Worm (Caenorhabditis elegans): ENCODE data around the gene ephx-1.

ephx-1 gene

DNA sequence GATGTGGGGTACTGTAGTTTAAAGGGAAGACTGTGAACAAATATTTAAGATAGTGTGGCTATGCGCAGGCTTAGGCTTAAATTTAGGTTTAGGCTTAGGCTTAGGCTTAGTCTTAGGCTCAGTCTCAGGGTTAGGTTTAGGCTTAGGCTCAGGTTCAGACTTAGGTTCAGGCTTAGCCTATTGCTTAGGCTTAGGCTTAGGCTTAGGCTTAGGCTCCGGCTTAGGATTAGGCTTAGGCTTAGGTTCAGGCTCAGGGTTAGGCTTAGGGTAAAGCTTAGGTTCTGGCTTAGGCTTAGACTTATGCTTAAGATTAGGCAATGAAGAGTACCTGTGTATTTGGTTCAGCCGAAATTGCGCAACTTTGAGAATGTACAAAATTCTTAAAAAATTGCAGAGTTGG is 20.5 kb upstream of the ephx-1 start:
- no peak for TF ChIP-seq ceh-24 (tag; optimal IDR thresholded peaks at IDR 0.05)
- peak; percentile 51 for TF ChIP-seq dve-1 (tag; optimal IDR thresholded peaks at IDR 0.05)

DNA sequence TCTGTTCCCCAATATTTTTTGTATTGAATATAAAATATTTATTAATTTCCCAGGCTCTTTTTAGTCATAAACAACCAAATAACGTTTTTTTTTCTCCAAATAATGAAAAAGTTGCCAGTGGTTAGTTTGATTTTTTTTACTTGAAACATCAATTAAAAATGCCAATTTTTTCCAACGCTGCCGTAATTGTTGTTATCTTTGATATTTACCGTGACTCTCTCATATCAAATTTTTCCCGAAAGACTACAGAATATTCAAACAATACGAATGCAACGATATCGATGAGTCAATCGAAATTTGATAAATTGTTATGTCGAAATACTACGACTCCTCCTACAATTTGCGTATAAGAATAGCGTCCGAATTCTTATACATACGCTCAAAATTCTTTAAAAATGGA is 17.8 kb upstream of the ephx-1 start, which contains the start of gene K10G6.5:
K10G6.5 (plus strand) TSS at position 345 of the 400 bp plus-strand sequence.
- no peak for TF ChIP-seq ahr-1 (tag; optimal IDR thresholded peaks at IDR 0.05)
- TF ChIP-seq lim-6 (tag; optimal IDR thresholded peaks at IDR 0.05): no peak
- TF ChIP-seq K02D7.2 (tag; optimal IDR thresholded peaks at IDR 0.05): no peak
- TF ChIP-seq tbx-2 (tag; optimal IDR thresholded peaks at IDR 0.05): no peak
- TF ChIP-seq K09A11.1 (tag; optimal IDR thresholded peaks at IDR 0.05; ENCODE audit: insufficient read depth): no peak

DNA sequence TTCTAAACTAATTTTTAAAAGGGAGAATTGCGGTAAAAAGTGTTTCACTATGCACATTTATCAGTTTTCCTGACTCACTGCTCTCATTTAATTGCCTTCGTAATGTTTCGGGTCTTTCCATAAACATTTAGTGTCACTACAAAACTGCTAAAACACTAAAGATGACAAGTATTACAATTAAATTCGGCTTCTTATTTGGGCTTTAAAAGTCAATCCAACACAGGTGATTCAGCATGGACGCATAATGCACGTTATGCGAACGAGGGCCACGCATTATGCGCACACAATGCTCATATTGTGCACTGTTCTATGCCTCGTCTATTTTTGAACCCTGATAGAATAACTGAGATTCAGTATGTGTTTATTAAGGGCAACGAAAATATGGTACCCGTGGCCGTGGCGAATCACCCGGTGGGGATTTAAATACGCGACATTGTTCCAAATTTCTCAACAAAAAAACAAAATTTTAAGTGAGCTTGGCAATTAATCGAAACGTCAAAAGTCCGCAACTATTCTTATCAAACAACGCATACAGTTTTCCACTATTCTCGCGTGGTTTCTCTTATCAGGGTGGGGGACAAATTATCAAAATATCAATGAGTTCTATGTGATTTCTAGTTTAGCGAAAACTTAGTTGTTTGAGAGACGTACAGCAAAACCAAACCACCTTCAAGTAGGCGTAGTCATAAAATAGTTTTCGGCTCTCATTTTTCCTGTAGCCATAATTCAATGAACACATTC is 14.9 kb upstream of the ephx-1 start, which contains the start of gene Y14H12A.2:
Y14H12A.2 (minus strand) TSS at position 51 of the 741 bp plus-strand sequence.
- TF ChIP-seq elt-2 (tag; optimal IDR thresholded peaks at IDR 0.05): peak; percentile 63
- no peak for TF ChIP-seq T23F11.4 (GFP tag; optimal IDR thresholded peaks at IDR 0.05)

DNA sequence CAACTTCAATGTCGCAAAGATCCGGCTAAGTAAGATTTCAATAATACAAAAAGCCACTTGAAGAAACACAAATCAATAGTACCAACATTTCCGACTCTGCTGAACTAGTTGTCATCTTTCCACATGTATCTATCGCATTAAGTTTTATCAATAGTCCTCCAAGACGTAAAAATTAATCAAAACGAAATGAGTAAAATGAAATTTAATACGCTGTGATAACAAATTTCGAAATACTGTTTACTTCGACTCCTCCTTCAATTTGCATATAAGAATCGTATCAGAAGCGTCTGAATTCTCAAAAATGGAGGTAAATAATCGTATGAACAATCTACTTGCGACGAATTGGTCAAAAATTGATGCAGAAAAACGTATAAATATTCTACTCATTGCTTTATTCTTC is 14.0 kb upstream of the ephx-1 start:
- no peak for TF ChIP-seq pros-1 (tag; optimal IDR thresholded peaks at IDR 0.05)
- no peak for TF ChIP-seq elt-4 (tag; optimal IDR thresholded peaks at IDR 0.05)
- TF ChIP-seq dmd-4 (tag; optimal IDR thresholded peaks at IDR 0.05; ENCODE audit: borderline replicate concordance): no peak
- no peak for TF ChIP-seq gmeb-2 (tag; optimal IDR thresholded peaks at IDR 0.05)
- TF ChIP-seq F13H6.1 (tag; optimal IDR thresholded peaks at IDR 0.05): no peak
- TF ChIP-seq ceh-9 (tag; optimal IDR thresholded peaks at IDR 0.05): no peak
- no peak for TF ChIP-seq ztf-16 (tag; optimal IDR thresholded peaks at IDR 0.05)
- TF ChIP-seq pat-9 (tag; optimal IDR thresholded peaks at IDR 0.05): no peak
- no peak for TF ChIP-seq hlh-15 (tag; optimal IDR thresholded peaks at IDR 0.05)
- no peak for TF ChIP-seq odd-2 (tag; optimal IDR thresholded peaks at IDR 0.05)
- TF ChIP-seq C38D4.7 (GFP tag; optimal IDR thresholded peaks at IDR 0.05): no peak
- TF ChIP-seq hlh-8 (tag; optimal IDR thresholded peaks at IDR 0.05): no peak
- TF ChIP-seq tbx-2 (tag; optimal IDR thresholded peaks at IDR 0.05): no peak

DNA sequence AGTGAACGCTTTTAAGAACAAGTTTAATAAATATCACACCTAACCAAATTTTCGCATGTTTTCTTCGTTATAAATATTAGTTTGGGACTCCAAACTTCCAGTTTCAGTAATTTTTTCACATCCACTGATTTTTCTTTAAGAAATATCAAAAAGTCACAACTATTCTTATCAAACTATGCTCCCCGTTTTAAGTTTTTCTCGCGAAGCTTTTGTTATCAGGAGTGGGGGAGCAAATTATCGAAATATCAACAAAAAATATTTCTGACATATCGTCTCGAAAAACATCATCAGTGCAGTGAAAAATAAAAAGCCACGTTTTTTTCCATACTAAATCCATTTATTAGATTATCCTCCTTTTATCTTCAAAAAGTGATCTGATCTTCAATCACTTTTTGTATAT is 12.7 kb upstream of the ephx-1 start:
- TF ChIP-seq hlh-13 (GFP tag; optimal IDR thresholded peaks at IDR 0.05): no peak

DNA sequence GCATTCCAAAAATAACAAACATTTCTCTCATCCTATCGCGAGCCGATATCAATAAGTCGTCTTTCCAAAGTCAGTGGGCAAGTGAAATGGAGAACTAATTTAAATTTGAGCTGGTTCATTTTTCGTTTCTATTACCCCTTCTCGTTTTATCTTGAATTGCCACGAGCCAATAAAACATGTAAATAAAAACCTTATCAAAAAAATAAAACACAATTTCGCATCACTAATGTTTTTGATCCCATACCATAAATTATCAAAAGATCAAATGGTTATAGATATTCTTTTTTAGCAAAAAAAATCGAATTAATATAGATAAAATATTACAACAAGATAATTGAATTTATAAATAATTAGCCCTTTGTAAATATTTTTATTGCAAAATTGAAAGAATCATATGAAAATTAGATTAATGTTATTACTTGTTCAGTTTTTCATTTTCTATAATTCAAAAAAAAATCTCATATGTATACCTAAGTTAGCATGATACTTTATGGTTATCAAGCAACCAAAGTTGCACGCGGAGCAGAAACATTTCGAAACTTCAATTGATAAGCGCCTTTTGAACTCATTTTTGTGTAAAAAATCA is 12.0 kb upstream of the ephx-1 start, which contains the start of gene Y14H12A.1:
Y14H12A.1 (plus strand) TSS at position 536 of the 586 bp plus-strand sequence.
- TF ChIP-seq T23F11.4 (GFP tag; optimal IDR thresholded peaks at IDR 0.05) (no peak), lin-11 (tag; optimal IDR thresholded peaks at IDR 0.05) (no peak), pqm-1 (tag; optimal IDR thresholded peaks at IDR 0.05) (no peak), hlh-15 (tag; optimal IDR thresholded peaks at IDR 0.05) (no peak), fkh-10 (GFP tag; optimal IDR thresholded peaks at IDR 0.05) (no peak), unc-42 (tag; optimal IDR thresholded peaks at IDR 0.05) (no peak), sdc-2 (tag; optimal IDR thresholded peaks at IDR 0.05) (no peak), ceh-18 (tag; optimal IDR thresholded peaks at IDR 0.05) (no peak), elt-4 (tag; optimal IDR thresholded peaks at IDR 0.05) (no peak), pag-3 (tag; optimal IDR thresholded peaks at IDR 0.05; ENCODE audit: borderline replicate concordance) (no peak), ceh-24 (tag; optimal IDR thresholded peaks at IDR 0.05) (no peak), odd-2 (tag; optimal IDR thresholded peaks at IDR 0.05) (no peak), dmd-4 (tag; optimal IDR thresholded peaks at IDR 0.05; ENCODE audit: borderline replicate concordance) (no peak), fkh-6 (tag; optimal IDR thresholded peaks at IDR 0.05) (no peak), ztf-16 (tag; optimal IDR thresholded peaks at IDR 0.05) (no peak), F13H6.1 (tag; optimal IDR thresholded peaks at IDR 0.05) (no peak), ceh-19 (GFP tag; optimal IDR thresholded peaks at IDR 0.05) (no peak), ceh-31 (tag; optimal IDR thresholded peaks at IDR 0.05) (no peak)

All from whole organism, late embryonic.